Fruit fly (Drosophila melanogaster) whole organism, embryonic: ENCODE results near the gene Max.

Experiments used
- Asciz ChIP-seq: fragments of 200-800 bp; sonication (Bioruptor generic); optimal IDR thresholded peaks from 2 replicates; lab custom pipeline; 2017; ENCODE audit warnings: missing biosample characterization, mild to moderate bottlenecking, missing genetic modification characterization, missing genetic modification reagents
- Awh ChIP-seq: fragments of 200-800 bp; sonication (Bioruptor generic); IDR thresholded peaks from 2 replicates; pipeline ENCODE4, ENCODE4 v1.3.6; 2022; ENCODE audit warnings: missing biosample characterization, missing genetic modification characterization
- B-H1 ChIP-seq: fragments of 200-800 bp; sonication (Bioruptor generic); IDR thresholded peaks from 3 replicates; pipeline ENCODE4 v1.3.6; 2022; ENCODE audit warnings: missing biosample characterization, missing genetic modification characterization
- B-H2 ChIP-seq: fragments of 200-800 bp; sonication (Bioruptor generic); optimal IDR thresholded peaks from 2 replicates; lab custom pipeline; 2018; ENCODE audit warnings: missing biosample characterization, mild to moderate bottlenecking, missing genetic modification characterization
- BEAF-32 ChIP-seq: fragments of 200-800 bp; sonication (Bioruptor generic); optimal IDR thresholded peaks from 3 replicates; lab custom pipeline; 2017; ENCODE audit warnings: missing biosample characterization, missing genetic modification characterization, mild to moderate bottlenecking, moderate library complexity, missing genetic modification reagents
- CG1024 ChIP-seq: fragments of 200-800 bp; sonication (Bioruptor generic); IDR thresholded peaks from 2 replicates; pipeline ENCODE4 v1.3.6; 2022; ENCODE audit warnings: missing biosample characterization, missing genetic modification characterization
- CG12219 ChIP-seq: fragments of 200-800 bp; sonication (Bioruptor generic); optimal IDR thresholded peaks from 3 replicates; lab custom pipeline; 2018; ENCODE audit warnings: missing biosample characterization, mild to moderate bottlenecking, missing genetic modification characterization
- CG12391 ChIP-seq: fragments of 200-800 bp; sonication (Bioruptor generic); optimal IDR thresholded peaks from 3 replicates; lab custom pipeline; 2018; ENCODE audit warnings: missing biosample characterization, mild to moderate bottlenecking, missing genetic modification characterization, moderate library complexity
- CG12744 ChIP-seq: fragments of 200-800 bp; sonication (Bioruptor generic); optimal IDR thresholded peaks from 2 replicates; lab custom pipeline; 2016; ENCODE audit warnings: missing biosample characterization, missing genetic modification characterization
- CG12769 ChIP-seq: fragments of 200-800 bp; sonication (Bioruptor generic); optimal IDR thresholded peaks from 2 replicates; lab custom pipeline; 2019; ENCODE audit warnings: missing biosample characterization, mild to moderate bottlenecking, missing genetic modification characterization, moderate library complexity
- CG13424 ChIP-seq: fragments of 200-800 bp; sonication (Bioruptor generic); optimal IDR thresholded peaks from 2 replicates; lab custom pipeline; 2019; ENCODE audit warnings: missing biosample characterization, mild to moderate bottlenecking, missing genetic modification characterization, moderate library complexity
- CG14965 ChIP-seq: fragments of 200-800 bp; sonication (Bioruptor generic); optimal IDR thresholded peaks from 2 replicates; lab custom pipeline; 2016; ENCODE audit warnings: missing biosample characterization, missing genetic modification characterization, borderline replicate concordance
- CG17359 ChIP-seq: fragments of 200-800 bp; sonication (Bioruptor generic); optimal IDR thresholded peaks from 3 replicates; lab custom pipeline; 2018; ENCODE audit warnings: missing biosample characterization, mild to moderate bottlenecking, missing genetic modification characterization, moderate library complexity
- CG18011 ChIP-seq: fragments of 200-800 bp; sonication (Bioruptor generic); optimal IDR thresholded peaks from 2 replicates; lab custom pipeline; 2017; ENCODE audit warnings: missing biosample characterization, missing genetic modification characterization, mild to moderate bottlenecking, moderate library complexity, missing genotype
- CG2678 ChIP-seq: fragments of 200-800 bp; sonication (Bioruptor generic); optimal IDR thresholded peaks from 3 replicates; lab custom pipeline; 2019; ENCODE audit warnings: missing biosample characterization, mild to moderate bottlenecking, missing genetic modification characterization, moderate library complexity
- CG30020 ChIP-seq: fragments of 200-800 bp; optimal IDR thresholded peaks from 2 replicates; lab custom pipeline; 2019; ENCODE audit warnings: missing biosample characterization, mild to moderate bottlenecking, missing genetic modification characterization, moderate library complexity
- CG3065 ChIP-seq: fragments of 200-800 bp; sonication (Bioruptor generic); optimal IDR thresholded peaks from 2 replicates; lab custom pipeline; 2016; ENCODE audit warnings: missing biosample characterization, missing genetic modification characterization
- CG3163 ChIP-seq: fragments of 200-800 bp; sonication (Bioruptor generic); optimal IDR thresholded peaks from 3 replicates; lab custom pipeline; 2016; ENCODE audit warnings: missing biosample characterization, missing genetic modification characterization
- CG32767 ChIP-seq: fragments of 200-800 bp; sonication (Bioruptor generic); IDR thresholded peaks from 2 replicates; pipeline ENCODE4 v1.3.6; 2022; ENCODE audit warnings: missing biosample characterization, missing genetic modification characterization
- CG6175 ChIP-seq: fragments of 200-800 bp; sonication (Bioruptor generic); IDR thresholded peaks from 3 replicates; pipeline ENCODE4 v1.3.6; 2022; ENCODE audit warnings: missing biosample characterization, missing genetic modification characterization
- CG6272 ChIP-seq: fragments of 200-800 bp; sonication (Bioruptor generic); IDR thresholded peaks from 2 replicates; pipeline ENCODE4 v1.3.6; 2022; ENCODE audit warnings: missing biosample characterization, missing genetic modification characterization
- CG7271 ChIP-seq: fragments of 200-800 bp; sonication (Bioruptor generic); optimal IDR thresholded peaks from 2 replicates; lab custom pipeline; 2018; ENCODE audit warnings: missing biosample characterization, mild to moderate bottlenecking, missing genetic modification characterization, moderate library complexity
- CG7987 ChIP-seq: fragments of 200-800 bp; sonication (Bioruptor generic); optimal IDR thresholded peaks from 2 replicates; lab custom pipeline; 2018; ENCODE audit warnings: missing biosample characterization, mild to moderate bottlenecking, missing genetic modification characterization, moderate library complexity
- CG8388 ChIP-seq: fragments of 200-800 bp; sonication (Bioruptor generic); optimal IDR thresholded peaks from 2 replicates; lab custom pipeline; 2019; ENCODE audit warnings: missing biosample characterization, mild to moderate bottlenecking, missing genetic modification characterization, moderate library complexity
- CG8478 ChIP-seq: fragments of >200 bp; optimal IDR thresholded peaks from 2 replicates; lab custom pipeline; 2018
- CG8944 ChIP-seq: fragments of 200-800 bp; sonication (Bioruptor generic); optimal IDR thresholded peaks from 3 replicates; lab custom pipeline; 2016; ENCODE audit warnings: missing biosample characterization, missing genetic modification characterization
- CkIIα-i1 ChIP-seq: fragments of 200-800 bp; sonication (Bioruptor generic); IDR thresholded peaks from 2 replicates; pipeline ENCODE4 v1.3.6; 2022; ENCODE audit warnings: missing biosample characterization, missing genetic modification characterization
- Dek ChIP-seq: fragments of 200-800 bp; sonication (Bioruptor generic); optimal IDR thresholded peaks from 3 replicates; lab custom pipeline; 2019; ENCODE audit warnings: missing biosample characterization, mild to moderate bottlenecking, missing genetic modification characterization, moderate library complexity
- Doc3 ChIP-seq: fragments of 200-800 bp; sonication (Bioruptor generic); IDR thresholded peaks from 3 replicates; pipeline ENCODE4 v1.3.6; 2022; ENCODE audit warnings: missing biosample characterization, missing genetic modification characterization; ENCODE audit not compliant: partially characterized antibody
- Gug ChIP-seq: fragments of 200-800 bp; sonication (Bioruptor generic); IDR thresholded peaks from 4 replicates; pipeline ENCODE4 v1.3.6; 2022; ENCODE audit warnings: missing biosample characterization, missing genetic modification characterization
- H15 ChIP-seq: fragments of 200-800 bp; sonication (Bioruptor generic); IDR thresholded peaks from 3 replicates; pipeline ENCODE4 v1.3.6; 2022; ENCODE audit warnings: missing biosample characterization, missing genetic modification characterization
- Hr3 ChIP-seq: fragments of 200-800 bp; sonication (Bioruptor generic); optimal IDR thresholded peaks from 3 replicates; lab custom pipeline; 2016; ENCODE audit warnings: missing biosample characterization, missing genetic modification characterization
- Hr51 ChIP-seq, 2 experiments: fragments of 200-800 bp; sonication (Bioruptor generic); optimal IDR thresholded peaks; 2 replicates in 1 of 2; 3 replicates in 1 of 2; lab custom pipeline; 2016 to 2018; ENCODE audit warnings: missing biosample characterization in 2 of 2, missing genetic modification characterization in 2 of 2, mild to moderate bottlenecking in 1 of 2, moderate library complexity in 1 of 2
- Opbp ChIP-seq: fragments of 200-800 bp; sonication (Bioruptor generic); IDR thresholded peaks from 3 replicates; pipeline ENCODE4 v1.3.6; 2022; ENCODE audit warnings: missing biosample characterization, missing genetic modification characterization; ENCODE audit not compliant: partially characterized antibody
- PHDP ChIP-seq: fragments of 200-800 bp; sonication (Bioruptor generic); optimal IDR thresholded peaks from 3 replicates; lab custom pipeline; 2018; ENCODE audit warnings: missing biosample characterization, mild to moderate bottlenecking, missing genetic modification characterization, moderate library complexity
- Ptx1 ChIP-seq: fragments of 200-800 bp; sonication (Bioruptor generic); IDR thresholded peaks from 2 replicates; pipeline ENCODE4 v1.3.6; 2022; ENCODE audit warnings: missing biosample characterization, missing genetic modification characterization
- Rx ChIP-seq: fragments of 200-800 bp; sonication (Bioruptor generic); IDR thresholded peaks from 2 replicates; pipeline ENCODE4 v1.3.6; 2022; ENCODE audit warnings: missing biosample characterization, missing genetic modification characterization
- Sox100B ChIP-seq: fragments of 200-800 bp; sonication (Bioruptor generic); optimal IDR thresholded peaks from 3 replicates; lab custom pipeline; 2018; ENCODE audit warnings: missing biosample characterization, mild to moderate bottlenecking, missing genetic modification characterization
- ac ChIP-seq: fragments of 200-800 bp; sonication (Bioruptor generic); optimal IDR thresholded peaks from 3 replicates; lab custom pipeline; 2017; ENCODE audit warnings: missing biosample characterization, mild to moderate bottlenecking, missing genetic modification characterization
- dmrt11E ChIP-seq: fragments of 200-800 bp; sonication (Bioruptor generic); optimal IDR thresholded peaks from 3 replicates; lab custom pipeline; 2018; ENCODE audit warnings: missing biosample characterization, mild to moderate bottlenecking, missing genetic modification characterization, moderate library complexity
- fu2 ChIP-seq: fragments of 200-800 bp; sonication (Bioruptor generic); optimal IDR thresholded peaks from 2 replicates; lab custom pipeline; 2016; ENCODE audit warnings: missing biosample characterization, missing genetic modification characterization
- jigr1 ChIP-seq: fragments of 200-800 bp; sonication (Bioruptor generic); IDR thresholded peaks from 3 replicates; pipeline ENCODE4 v1.3.6; 2022; ENCODE audit warnings: missing biosample characterization, missing genetic modification characterization
- nerfin-2 ChIP-seq: fragments of 200-800 bp; sonication (Bioruptor generic); IDR thresholded peaks from 2 replicates; pipeline ENCODE4 v1.3.6; 2022; ENCODE audit warnings: missing biosample characterization, missing genetic modification characterization; ENCODE audit not compliant: partially characterized antibody
- p53 ChIP-seq: fragments of 200-800 bp; sonication (Bioruptor generic); optimal IDR thresholded peaks from 2 replicates; lab custom pipeline; 2016; ENCODE audit warnings: missing biosample characterization, missing genetic modification characterization
- scrt ChIP-seq: fragments of 200-800 bp; sonication (Bioruptor generic); optimal IDR thresholded peaks from 2 replicates; lab custom pipeline; 2018; ENCODE audit warnings: missing biosample characterization, mild to moderate bottlenecking, missing genetic modification characterization, moderate library complexity
- sima ChIP-seq: fragments of 200-800 bp; sonication (Bioruptor generic); optimal IDR thresholded peaks from 2 replicates; lab custom pipeline; 2016; ENCODE audit warnings: missing biosample characterization, missing genetic modification characterization
- sisA ChIP-seq: fragments of 200-800 bp; sonication (Bioruptor generic); IDR thresholded peaks from 2 replicates; pipeline ENCODE4 v1.3.6; 2022; ENCODE audit warnings: missing biosample characterization, missing genetic modification characterization
- tio ChIP-seq: fragments of 200-800 bp; sonication (Bioruptor generic); optimal IDR thresholded peaks from 2 replicates; lab custom pipeline; 2017; ENCODE audit warnings: missing biosample characterization, missing genetic modification characterization, inconsistent platforms
- tll ChIP-seq, 2 experiments: fragments of 200-800 bp in 1 of 2; fragments of >200 bp in 1 of 2; sonication (Bioruptor generic) in 1 of 2; optimal IDR thresholded peaks; 2 replicates each; lab custom pipeline; 2017 to 2019; ENCODE audit warnings: missing biosample characterization in 2 of 2, missing genetic modification characterization in 2 of 2, mild to moderate bottlenecking in 1 of 2, moderate library complexity in 1 of 2
- ttk ChIP-seq: fragments of 200-800 bp; sonication (Bioruptor generic); IDR thresholded peaks from 2 replicates; pipeline ENCODE4 v2.1.2; 2022; ENCODE audit warnings: missing biosample characterization, missing genetic modification characterization

The Max gene

dm6 chr3L:19294613-19295299, 30.8 kb upstream of the Max start (continued):
- TF ChIP-seq CG8388 (GFP tag; lab: Kevin White, UChicago) (no peak), CG30020 (tag; lab: Kevin White, UChicago) (no peak), CG7987 (GFP tag; lab: Kevin White, UChicago) (no peak), CG14965 (GFP tag; lab: Kevin White, UChicago) (no peak), Ptx1 (GFP tag; lab: Robert Waterston, UW) (no peak), Doc3 (no peak), CG12769 (no peak), dmrt11E (no peak), H15 (GFP tag; lab: Robert Waterston, UW) (no peak), Opbp (GFP tag; lab: Robert Waterston, UW) (no peak), CG8944 (no peak), Sox100B (GFP tag; lab: Kevin White, UChicago) (no peak), ac (GFP tag; lab: Kevin White, UChicago) (no peak), CG6175 (GFP tag; lab: Robert Waterston, UW) (no peak), CG3163 (peak; percentile 8), CG2678 (tag; lab: Kevin White, UChicago) (no peak), Rx (GFP tag; lab: Robert Waterston, UW) (no peak), PHDP (tag; lab: Kevin White, UChicago) (no peak), scrt (GFP tag; lab: Kevin White, UChicago) (peak; percentile 17), CG12219 (GFP tag; lab: Kevin White, UChicago) (no peak), tll (GFP tag; optimal IDR thresholded peaks at IDR 0.05; lab: Kevin White, UChicago) (no peak), CG17359 (tag; lab: Kevin White, UChicago) (no peak), CG3065 (GFP tag; lab: Kevin White, UChicago) (no peak), CG8478 (lab: Kevin White, UChicago) (no peak), Gug (GFP tag; lab: Robert Waterston, UW) (no peak), CG12391 (no peak), sima (GFP tag; lab: Kevin White, UChicago) (no peak), nerfin-2 (GFP tag; lab: Robert Waterston, UW) (no peak), CG18011 (GFP tag; lab: Kevin White, UChicago) (no peak), BEAF-32 (GFP tag; lab: Kevin White, UChicago) (peak; percentile 4), ttk (no peak), B-H2 (GFP tag; lab: Kevin White, UChicago) (no peak), Hr51 (GFP tag; optimal IDR thresholded peaks at IDR 0.05; lab: Kevin White, UChicago) (no peak), CG32767 (GFP tag; lab: Robert Waterston, UW) (no peak), fu2 (GFP tag; lab: Kevin White, UChicago) (no peak), Asciz (GFP tag; lab: Kevin White, UChicago) (no peak), B-H1 (GFP tag; lab: Robert Waterston, UW) (no peak), Awh (GFP tag; lab: Robert Waterston, UW) (no peak), CG1024 (no peak), p53 (GFP tag; lab: Kevin White, UChicago) (no peak), CG13424 (tag; lab: Kevin White, UChicago) (no peak), Dek (tag; lab: Kevin White, UChicago) (no peak), sisA (GFP tag; lab: Robert Waterston, UW) (no peak), Hr3 (GFP tag; lab: Kevin White, UChicago) (no peak), tio (GFP tag; lab: Kevin White, UChicago) (no peak), CG12744 (no peak), jigr1 (no peak), CG6272 (GFP tag; lab: Robert Waterston, UW) (no peak), CkIIα-i1 (GFP tag; lab: Robert Waterston, UW) (no peak), CG7271 (no peak)
